Fruit fly (Drosophila melanogaster) whole organism, embryonic: ENCODE results near the gene Dh31.

Experiments used
- Adf1 ChIP-seq: fragments of 200-800 bp; sonication (Bioruptor generic); IDR thresholded peaks from 2 replicates; pipeline ENCODE4 v1.3.6; 2022; ENCODE audit warnings: missing biosample characterization, missing genetic modification characterization
- Antp ChIP-seq: fragments of 200-800 bp; sonication (Bioruptor generic); optimal IDR thresholded peaks from 3 replicates; lab custom pipeline; 2016; ENCODE audit warnings: missing biosample characterization, missing genetic modification characterization
- Atf6 ChIP-seq: fragments of 200-800 bp; sonication (Bioruptor generic); IDR thresholded peaks from 2 replicates; pipeline ENCODE4 v1.3.6; 2022; ENCODE audit warnings: missing biosample characterization, missing genetic modification characterization
- B-H2 ChIP-seq: fragments of 200-800 bp; sonication (Bioruptor generic); optimal IDR thresholded peaks from 2 replicates; lab custom pipeline; 2018; ENCODE audit warnings: missing biosample characterization, mild to moderate bottlenecking, missing genetic modification characterization
- Bdp1 ChIP-seq: fragments of 200-800 bp; sonication (Bioruptor generic); optimal IDR thresholded peaks from 3 replicates; lab custom pipeline; 2016; ENCODE audit warnings: missing biosample characterization, missing genetic modification characterization
- Bgb ChIP-seq: fragments of 200-800 bp; sonication (Bioruptor generic); IDR thresholded peaks from 2 replicates; pipeline ENCODE4 v1.3.6; 2022; ENCODE audit warnings: missing biosample characterization, missing genetic modification characterization; ENCODE audit not compliant: partially characterized antibody
- CG10147 ChIP-seq: fragments of 200-800 bp; sonication (Bioruptor generic); optimal IDR thresholded peaks from 2 replicates; lab custom pipeline; 2019; ENCODE audit warnings: missing biosample characterization, mild to moderate bottlenecking, missing genetic modification characterization, moderate library complexity
- CG10274 ChIP-seq: fragments of 200-800 bp; sonication (Bioruptor generic); optimal IDR thresholded peaks from 3 replicates; lab custom pipeline; 2017; ENCODE audit warnings: missing biosample characterization, mild to moderate bottlenecking, missing genetic modification characterization
- CG10431 ChIP-seq: fragments of 200-800 bp; sonication (Bioruptor generic); optimal IDR thresholded peaks from 3 replicates; lab custom pipeline; 2018; ENCODE audit warnings: missing biosample characterization, mild to moderate bottlenecking, missing genetic modification characterization
- CG10654 ChIP-seq: fragments of 200-800 bp; sonication (Bioruptor generic); optimal IDR thresholded peaks from 2 replicates; lab custom pipeline; 2016; ENCODE audit warnings: missing biosample characterization, missing genetic modification characterization
- CG10979 ChIP-seq: fragments of 200-800 bp; sonication (Bioruptor generic); optimal IDR thresholded peaks from 2 replicates; lab custom pipeline; 2018; ENCODE audit warnings: missing biosample characterization, mild to moderate bottlenecking, missing genetic modification characterization, moderate library complexity
- CG17829 ChIP-seq: fragments of 200-800 bp; optimal IDR thresholded peaks from 2 replicates; lab custom pipeline; 2019; ENCODE audit warnings: missing biosample characterization, mild to moderate bottlenecking, missing genetic modification characterization, moderate library complexity
- CG31388 ChIP-seq: fragments of 200-800 bp; sonication (Bioruptor generic); optimal IDR thresholded peaks from 2 replicates; lab custom pipeline; 2016; ENCODE audit warnings: missing biosample characterization, missing genetic modification characterization
- CG33213 ChIP-seq: fragments of 200-800 bp; sonication (Bioruptor generic); optimal IDR thresholded peaks from 3 replicates; lab custom pipeline; 2016; ENCODE audit warnings: missing biosample characterization, missing genetic modification characterization
- CG33557 ChIP-seq: fragments of 200-800 bp; sonication (Bioruptor generic); optimal IDR thresholded peaks from 2 replicates; lab custom pipeline; 2019; ENCODE audit warnings: missing biosample characterization, mild to moderate bottlenecking, missing genetic modification characterization, moderate library complexity
- CG4282 ChIP-seq: fragments of 200-800 bp; sonication (Bioruptor generic); optimal IDR thresholded peaks from 2 replicates; lab custom pipeline; 2016; ENCODE audit warnings: missing biosample characterization, missing genetic modification characterization
- CG4404 ChIP-seq: fragments of 200-800 bp; sonication (Bioruptor generic); IDR thresholded peaks from 2 replicates; pipeline ENCODE4 v1.3.6; 2022; ENCODE audit warnings: missing biosample characterization, missing genetic modification characterization
- CG5953 ChIP-seq: fragments of 200-800 bp; sonication (Bioruptor generic); IDR thresholded peaks from 2 replicates; pipeline ENCODE4 v1.3.6; 2022; ENCODE audit warnings: missing biosample characterization, missing genetic modification characterization
- CG6791 ChIP-seq: fragments of 200-800 bp; sonication (Bioruptor generic); IDR thresholded peaks from 3 replicates; pipeline ENCODE4 v1.3.6; 2022; ENCODE audit warnings: missing biosample characterization, missing genetic modification characterization; ENCODE audit not compliant: partially characterized antibody
- CG8281 ChIP-seq: fragments of 200-800 bp; sonication (Bioruptor generic); optimal IDR thresholded peaks from 2 replicates; lab custom pipeline; 2018; ENCODE audit warnings: missing biosample characterization, mild to moderate bottlenecking, missing genetic modification characterization, moderate library complexity
- Doc3 ChIP-seq: fragments of 200-800 bp; sonication (Bioruptor generic); IDR thresholded peaks from 3 replicates; pipeline ENCODE4 v1.3.6; 2022; ENCODE audit warnings: missing biosample characterization, missing genetic modification characterization; ENCODE audit not compliant: partially characterized antibody
- Fer2 ChIP-seq: fragments of 200-800 bp; sonication (Bioruptor generic); optimal IDR thresholded peaks from 2 replicates; lab custom pipeline; 2018; ENCODE audit warnings: missing biosample characterization, mild to moderate bottlenecking, missing genetic modification characterization, moderate library complexity
- Gsc ChIP-seq: fragments of 200-800 bp; sonication (Bioruptor generic); IDR thresholded peaks from 2 replicates; pipeline ENCODE4 v1.3.6; 2022; ENCODE audit warnings: missing biosample characterization, missing genetic modification characterization
- HHEX ChIP-seq: fragments of 200-800 bp; sonication (Bioruptor generic); optimal IDR thresholded peaks from 3 replicates; lab custom pipeline; 2017; ENCODE audit warnings: missing biosample characterization, mild to moderate bottlenecking, missing genetic modification characterization, missing genetic modification reagents
- Hmx ChIP-seq: fragments of 200-800 bp; sonication (Bioruptor generic); optimal IDR thresholded peaks from 2 replicates; lab custom pipeline; 2016; ENCODE audit warnings: missing biosample characterization, missing genetic modification characterization
- Mes4 ChIP-seq: fragments of 200-800 bp; sonication (Bioruptor generic); optimal IDR thresholded peaks from 2 replicates; lab custom pipeline; 2016; ENCODE audit warnings: missing biosample characterization, missing genetic modification characterization
- Ptx1 ChIP-seq: fragments of 200-800 bp; sonication (Bioruptor generic); IDR thresholded peaks from 2 replicates; pipeline ENCODE4 v1.3.6; 2022; ENCODE audit warnings: missing biosample characterization, missing genetic modification characterization
- Scr ChIP-seq: fragments of 200-800 bp; sonication (Bioruptor generic); IDR thresholded peaks from 2 replicates; pipeline ENCODE4 v1.3.6; 2022; ENCODE audit warnings: missing biosample characterization, missing genetic modification characterization; ENCODE audit not compliant: partially characterized antibody
- Six4 ChIP-seq: fragments of 200-800 bp; sonication (Bioruptor generic); optimal IDR thresholded peaks from 2 replicates; lab custom pipeline; 2016; ENCODE audit warnings: missing biosample characterization, missing genetic modification characterization
- Vsx1 ChIP-seq: fragments of 200-800 bp; sonication (Bioruptor generic); optimal IDR thresholded peaks from 2 replicates; lab custom pipeline; 2017; ENCODE audit warnings: missing biosample characterization, mild to moderate bottlenecking, missing genetic modification characterization, missing genetic modification reagents
- YL-1 ChIP-seq: fragments of 200-800 bp; sonication (Bioruptor generic); optimal IDR thresholded peaks from 3 replicates; lab custom pipeline; 2017; ENCODE audit warnings: missing biosample characterization, mild to moderate bottlenecking, missing genetic modification characterization
- abd-A ChIP-seq: fragments of 200-800 bp; sonication (Bioruptor generic); optimal IDR thresholded peaks from 3 replicates; lab custom pipeline; 2019; ENCODE audit warnings: missing biosample characterization, mild to moderate bottlenecking, missing genetic modification characterization, moderate library complexity
- bab2 ChIP-seq: fragments of 200-800 bp; sonication (Bioruptor generic); optimal IDR thresholded peaks from 2 replicates; lab custom pipeline; 2016; ENCODE audit warnings: missing biosample characterization, missing genetic modification characterization
- chm ChIP-seq: fragments of 200-800 bp; sonication (Bioruptor generic); IDR thresholded peaks from 2 replicates; pipeline ENCODE4 v1.3.6; 2022; ENCODE audit warnings: missing biosample characterization, missing genetic modification characterization
- crol ChIP-seq: fragments of 200-800 bp; sonication (Bioruptor generic); IDR thresholded peaks from 2 replicates; pipeline ENCODE4 v1.3.6; 2022; ENCODE audit warnings: missing biosample characterization, missing genetic modification characterization
- dpn ChIP-seq, 2 experiments: fragments of 200-800 bp; sonication (Bioruptor generic); optimal IDR thresholded peaks; 3 replicates each; lab custom pipeline; 2016; ENCODE audit warnings: missing biosample characterization in 2 of 2, missing genetic modification characterization in 2 of 2
- esg ChIP-seq: fragments of 200-800 bp; sonication (Bioruptor generic); conservative IDR thresholded peaks from 2 replicates; pipeline ENCODE4 v1.3.6; 2022; ENCODE audit warnings: missing biosample characterization, missing genetic modification characterization
- fd3F ChIP-seq: fragments of 200-800 bp; sonication (Bioruptor generic); optimal IDR thresholded peaks from 2 replicates; lab custom pipeline; 2018; ENCODE audit warnings: missing biosample characterization, mild to moderate bottlenecking, missing genetic modification characterization, moderate library complexity
- fd96Cb ChIP-seq: fragments of 200-800 bp; sonication (Bioruptor generic); optimal IDR thresholded peaks from 2 replicates; lab custom pipeline; 2018; ENCODE audit warnings: missing biosample characterization, mild to moderate bottlenecking, missing genetic modification characterization, moderate library complexity
- ftz-f1 ChIP-seq: fragments of 200-800 bp; sonication (Bioruptor generic); optimal IDR thresholded peaks from 2 replicates; lab custom pipeline; 2016; ENCODE audit warnings: missing biosample characterization, missing genetic modification characterization
- knrl ChIP-seq: fragments of 200-800 bp; sonication (Bioruptor generic); IDR thresholded peaks from 3 replicates; pipeline ENCODE4 v1.3.6; 2022; ENCODE audit warnings: missing biosample characterization, missing genetic modification characterization; ENCODE audit not compliant: partially characterized antibody
- nerfin-1 ChIP-seq: fragments of 200-800 bp; sonication (Bioruptor generic); optimal IDR thresholded peaks from 3 replicates; lab custom pipeline; 2019; ENCODE audit warnings: missing biosample characterization, mild to moderate bottlenecking, missing genetic modification characterization, moderate library complexity
- p53 ChIP-seq: fragments of 200-800 bp; sonication (Bioruptor generic); optimal IDR thresholded peaks from 2 replicates; lab custom pipeline; 2016; ENCODE audit warnings: missing biosample characterization, missing genetic modification characterization
- pros ChIP-seq: fragments of 200-800 bp; sonication (Bioruptor generic); optimal IDR thresholded peaks from 3 replicates; lab custom pipeline; 2019; ENCODE audit warnings: missing biosample characterization, mild to moderate bottlenecking, missing genetic modification characterization, moderate library complexity
- psq ChIP-seq: fragments of 200-800 bp; sonication (Bioruptor generic); optimal IDR thresholded peaks from 2 replicates; lab custom pipeline; 2017; ENCODE audit warnings: missing biosample characterization, missing genetic modification characterization
- repo ChIP-seq: fragments of 200-800 bp; sonication (Bioruptor generic); optimal IDR thresholded peaks from 2 replicates; lab custom pipeline; 2016; ENCODE audit warnings: missing biosample characterization, missing genetic modification characterization
- trem ChIP-seq: fragments of 200-800 bp; optimal IDR thresholded peaks from 3 replicates; lab custom pipeline; 2019; ENCODE audit warnings: missing biosample characterization, mild to moderate bottlenecking, missing genetic modification characterization, moderate library complexity
- trh ChIP-seq: fragments of 200-800 bp; sonication (Bioruptor generic); optimal IDR thresholded peaks from 2 replicates; lab custom pipeline; 2016; ENCODE audit warnings: missing biosample characterization, missing genetic modification characterization
- wor ChIP-seq: fragments of 200-800 bp; sonication (Bioruptor generic); IDR thresholded peaks from 2 replicates; pipeline ENCODE4 v1.3.6; 2022; ENCODE audit warnings: missing biosample characterization, missing genetic modification characterization
- zen ChIP-seq: fragments of 200-800 bp; sonication (Bioruptor generic); optimal IDR thresholded peaks from 3 replicates; lab custom pipeline; 2018; ENCODE audit warnings: missing biosample characterization, mild to moderate bottlenecking, missing genetic modification characterization, moderate library complexity
- zfh1 ChIP-seq: fragments of 200-800 bp; sonication (Bioruptor generic); IDR thresholded peaks from 3 replicates; pipeline ENCODE4 v1.3.6; 2022; ENCODE audit warnings: missing biosample characterization, missing genetic modification characterization

Dh31 gene

dm6 chr2L:8517256-8517694 lies 10.6 kb upstream of the Dh31 start, which contains the start of the genes mRpL51 and Uba4:
TSS of gene mRpL51 (minus strand) at chr2L:8517380.
TSS of gene Uba4 (plus strand) at chr2L:8517411.
- peak; percentile 51 for TF ChIP-seq bab2 (GFP tag; lab: Kevin White, UChicago)
- TF ChIP-seq psq (GFP tag; lab: Kevin White, UChicago), result no peak
- no peak for TF ChIP-seq chm (GFP tag; lab: Robert Waterston, UW)
- no peak for TF ChIP-seq Gsc (GFP tag; lab: Robert Waterston, UW)
- peak; percentile 63 for TF ChIP-seq YL-1 (GFP tag; lab: Kevin White, UChicago)
- TF ChIP-seq CG6791 (GFP tag; lab: Robert Waterston, UW), result peak; percentile 32; the same call in 1 of the 3 replicates
- no peak for TF ChIP-seq abd-A (tag; lab: Kevin White, UChicago)
- no peak for TF ChIP-seq CG10274 (GFP tag; lab: Kevin White, UChicago)
- peak; percentile 100 for TF ChIP-seq Vsx1
- TF ChIP-seq CG31388 (GFP tag; lab: Kevin White, UChicago), result no peak
- TF ChIP-seq Ptx1 (GFP tag; lab: Robert Waterston, UW), result no peak
- no peak for TF ChIP-seq trh (GFP tag; lab: Kevin White, UChicago)
- no peak for TF ChIP-seq Atf6
- peak; percentile 38 for TF ChIP-seq CG17829 (tag; lab: Kevin White, UChicago)
- TF ChIP-seq knrl, result peak; percentile 54; the same call in 1 of the 3 replicates
- peak; percentile 58 for TF ChIP-seq zen (tag; lab: Kevin White, UChicago)
- TF ChIP-seq B-H2 (GFP tag; lab: Kevin White, UChicago), result peak; percentile 39
- peak; percentile 35 for TF ChIP-seq Mes4 (GFP tag; lab: Kevin White, UChicago)
- TF ChIP-seq Six4, result peak; percentile 37
- peak; percentile 66 for TF ChIP-seq Scr (GFP tag; lab: Robert Waterston, UW)
- TF ChIP-seq Antp, result no peak
- TF ChIP-seq ftz-f1 (GFP tag; lab: Kevin White, UChicago), result no peak
- TF ChIP-seq CG33213 (GFP tag; lab: Kevin White, UChicago), result peak; percentile 28
- TF ChIP-seq HHEX, result no peak
- peak; percentile 53 for TF ChIP-seq repo (GFP tag; lab: Kevin White, UChicago)
- TF ChIP-seq crol, result no peak
- TF ChIP-seq CG5953 (GFP tag; lab: Robert Waterston, UW), result no peak
- no peak for TF ChIP-seq Fer2
- TF ChIP-seq nerfin-1 (tag; lab: Kevin White, UChicago), result peak; percentile 79
- peak; percentile 51; the same call in 1 of the 3 replicates for TF ChIP-seq Doc3 (GFP tag; lab: Robert Waterston, UW)
- TF ChIP-seq CG10431, result no peak
- peak; percentile 28 for TF ChIP-seq CG4282 (GFP tag; lab: Kevin White, UChicago)
- peak; percentile 6 for TF ChIP-seq CG10147 (GFP tag; lab: Kevin White, UChicago)
- TF ChIP-seq esg, result no peak
- no peak for TF ChIP-seq zfh1
- no peak for TF ChIP-seq Bdp1
- no peak for TF ChIP-seq CG8281 (tag; lab: Kevin White, UChicago)
- TF ChIP-seq CG33557 (GFP tag; lab: Kevin White, UChicago), result no peak
- TF ChIP-seq Hmx, result no peak
- TF ChIP-seq dpn (GFP tag; optimal IDR thresholded peaks at IDR 0.05; lab: Kevin White, UChicago), result peak; percentile 31 to 51
- TF ChIP-seq fd3F (GFP tag; lab: Kevin White, UChicago), result no peak
- no peak for TF ChIP-seq CG10654
- TF ChIP-seq Bgb (GFP tag; lab: Robert Waterston, UW), result peak; percentile 50; the same call in 1 of the 2 replicates
- no peak for TF ChIP-seq Adf1 (GFP tag; lab: Robert Waterston, UW)
- TF ChIP-seq fd96Cb (tag; lab: Kevin White, UChicago), result no peak
- TF ChIP-seq CG10979, result peak; percentile 18
- TF ChIP-seq trem (tag; lab: Kevin White, UChicago), result peak; percentile 78
- TF ChIP-seq p53 (GFP tag; lab: Kevin White, UChicago), result no peak
- TF ChIP-seq CG4404 (GFP tag; lab: Robert Waterston, UW), result no peak
- no peak for TF ChIP-seq wor
- no peak for TF ChIP-seq pros (GFP tag; lab: Kevin White, UChicago)
